Fruit fly (Drosophila melanogaster) whole organism, embryonic: Measurements from ENCODE around the gene SPARC.

ENCODE experiments used
- CG10366 ChIP-seq: fragments of 200-800 bp; sonication (Bioruptor generic); IDR thresholded peaks from 2 replicates; pipeline ENCODE4 v1.3.6; 2022; ENCODE audit warnings: missing biosample characterization, missing genetic modification characterization
- CG10462 ChIP-seq: fragments of 200-800 bp; sonication (Bioruptor generic); optimal IDR thresholded peaks from 2 replicates; lab custom pipeline; 2016; ENCODE audit warnings: missing biosample characterization, missing genetic modification characterization
- CG11247 ChIP-seq: fragments of 200-800 bp; sonication (Bioruptor generic); IDR thresholded peaks from 2 replicates; pipeline ENCODE4 v1.3.6; 2022; ENCODE audit warnings: missing biosample characterization, missing genetic modification characterization
- CG11504 ChIP-seq: fragments of 200-800 bp; sonication (Bioruptor generic); optimal IDR thresholded peaks from 3 replicates; lab custom pipeline; 2019; ENCODE audit warnings: missing biosample characterization, mild to moderate bottlenecking, missing genetic modification characterization, moderate library complexity
- CG12391 ChIP-seq: fragments of 200-800 bp; sonication (Bioruptor generic); optimal IDR thresholded peaks from 3 replicates; lab custom pipeline; 2018; ENCODE audit warnings: missing biosample characterization, mild to moderate bottlenecking, missing genetic modification characterization, moderate library complexity
- CG14014 ChIP-seq: fragments of 200-800 bp; sonication (Bioruptor generic); IDR thresholded peaks from 2 replicates; pipeline ENCODE4 v1.3.6; 2022; ENCODE audit warnings: missing biosample characterization, missing genetic modification characterization
- CG14441 ChIP-seq: fragments of 200-800 bp; sonication (Bioruptor generic); IDR thresholded peaks from 2 replicates; pipeline ENCODE4 v1.3.6; 2022; ENCODE audit warnings: missing biosample characterization, missing genetic modification characterization
- CG17328 ChIP-seq: fragments of 200-800 bp; sonication (Bioruptor generic); IDR thresholded peaks from 2 replicates; pipeline ENCODE4 v1.3.6; 2022; ENCODE audit warnings: missing biosample characterization, missing genetic modification characterization
- CG18262 ChIP-seq: fragments of 200-800 bp; optimal IDR thresholded peaks from 3 replicates; lab custom pipeline; 2019; ENCODE audit warnings: missing biosample characterization, mild to moderate bottlenecking, missing genetic modification characterization, moderate library complexity
- CG32767 ChIP-seq: fragments of 200-800 bp; sonication (Bioruptor generic); IDR thresholded peaks from 2 replicates; pipeline ENCODE4 v1.3.6; 2022; ENCODE audit warnings: missing biosample characterization, missing genetic modification characterization
- CG4617 ChIP-seq: fragments of 200-800 bp; sonication (Bioruptor generic); optimal IDR thresholded peaks from 3 replicates; lab custom pipeline; 2016; ENCODE audit warnings: missing biosample characterization, missing genetic modification characterization, borderline replicate concordance
- CG6254 ChIP-seq: fragments of 200-800 bp; sonication (Bioruptor generic); optimal IDR thresholded peaks from 3 replicates; lab custom pipeline; 2017; ENCODE audit warnings: mild to moderate bottlenecking, missing biosample characterization, missing genetic modification reagents, missing genetic modification characterization
- CG6813 ChIP-seq: fragments of 200-800 bp; sonication (Bioruptor generic); optimal IDR thresholded peaks from 2 replicates; lab custom pipeline; 2017; ENCODE audit warnings: missing biosample characterization, missing genetic modification characterization, mild to moderate bottlenecking, moderate library complexity, missing genetic modification reagents
- CG7786 ChIP-seq: fragments of 200-800 bp; sonication (Bioruptor generic); optimal IDR thresholded peaks from 2 replicates; lab custom pipeline; 2016; ENCODE audit warnings: missing biosample characterization, missing genetic modification characterization
- CG8281 ChIP-seq: fragments of 200-800 bp; sonication (Bioruptor generic); optimal IDR thresholded peaks from 2 replicates; lab custom pipeline; 2018; ENCODE audit warnings: missing biosample characterization, mild to moderate bottlenecking, missing genetic modification characterization, moderate library complexity
- CG8944 ChIP-seq: fragments of 200-800 bp; sonication (Bioruptor generic); optimal IDR thresholded peaks from 3 replicates; lab custom pipeline; 2016; ENCODE audit warnings: missing biosample characterization, missing genetic modification characterization
- CG9437 ChIP-seq: fragments of 200-800 bp; sonication (Bioruptor generic); optimal IDR thresholded peaks from 2 replicates; lab custom pipeline; 2018; ENCODE audit warnings: missing biosample characterization, mild to moderate bottlenecking, missing genetic modification characterization
- CoRest ChIP-seq: fragments of 200-800 bp; sonication (Bioruptor generic); optimal IDR thresholded peaks from 3 replicates; lab custom pipeline; 2018; ENCODE audit warnings: missing biosample characterization, mild to moderate bottlenecking, missing genetic modification characterization, moderate library complexity
- D19A ChIP-seq: fragments of 200-800 bp; optimal IDR thresholded peaks from 3 replicates; lab custom pipeline; 2019; ENCODE audit warnings: missing biosample characterization, mild to moderate bottlenecking, missing genetic modification characterization, moderate library complexity
- Eip74EF ChIP-seq, 2 experiments: fragments of 200-800 bp in 1 of 2; fragments of >200 bp in 1 of 2; sonication (Bioruptor generic) in 1 of 2; optimal IDR thresholded peaks; 2 replicates each; lab custom pipeline; 2017 to 2019; ENCODE audit warnings: missing biosample characterization in 2 of 2, missing genetic modification characterization in 2 of 2, mild to moderate bottlenecking in 1 of 2, moderate library complexity in 1 of 2
- Ets65A ChIP-seq: fragments of 200-800 bp; sonication (Bioruptor generic); peaks from one replicate; lab custom pipeline; 2016; ENCODE audit warnings: missing biosample characterization, missing genetic modification characterization
- Hmx ChIP-seq: fragments of 200-800 bp; sonication (Bioruptor generic); optimal IDR thresholded peaks from 2 replicates; lab custom pipeline; 2016; ENCODE audit warnings: missing biosample characterization, missing genetic modification characterization
- Hr78 ChIP-seq, 2 experiments: fragments of 200-800 bp in 1 of 2; fragments of >200 bp in 1 of 2; sonication (Bioruptor generic) in 1 of 2; optimal IDR thresholded peaks; 2 replicates each; lab custom pipeline; 2017 to 2019; ENCODE audit warnings: missing biosample characterization in 2 of 2, missing genetic modification characterization in 2 of 2, mild to moderate bottlenecking in 1 of 2, moderate library complexity in 1 of 2
- MTF-1 ChIP-seq: fragments of 200-800 bp; sonication (Bioruptor generic); optimal IDR thresholded peaks from 2 replicates; lab custom pipeline; 2018; ENCODE audit warnings: missing biosample characterization, mild to moderate bottlenecking, missing genetic modification characterization, borderline replicate concordance
- NK7.1 ChIP-seq: fragments of 200-800 bp; sonication (Bioruptor generic); optimal IDR thresholded peaks from 3 replicates; lab custom pipeline; 2016; ENCODE audit warnings: missing biosample characterization, missing genetic modification characterization
- PHDP ChIP-seq: fragments of 200-800 bp; sonication (Bioruptor generic); optimal IDR thresholded peaks from 3 replicates; lab custom pipeline; 2018; ENCODE audit warnings: missing biosample characterization, mild to moderate bottlenecking, missing genetic modification characterization, moderate library complexity
- Pdp1 ChIP-seq, 2 experiments: fragments of 200-800 bp; sonication (Bioruptor generic); optimal IDR thresholded peaks; 3 replicates each; lab custom pipeline; 2016; ENCODE audit warnings: missing biosample characterization in 2 of 2, missing genetic modification characterization in 2 of 2, mild to moderate bottlenecking in 1 of 2, moderate library complexity in 1 of 2
- Poxn ChIP-seq: fragments of 200-800 bp; sonication (Bioruptor generic); IDR thresholded peaks from 2 replicates; pipeline ENCODE4 v1.3.6; 2022; ENCODE audit warnings: missing biosample characterization, missing genetic modification characterization
- Vsx1 ChIP-seq: fragments of 200-800 bp; sonication (Bioruptor generic); optimal IDR thresholded peaks from 2 replicates; lab custom pipeline; 2017; ENCODE audit warnings: missing biosample characterization, mild to moderate bottlenecking, missing genetic modification characterization, missing genetic modification reagents
- Xbp1 ChIP-seq: fragments of 200-800 bp; sonication (Bioruptor generic); optimal IDR thresholded peaks from 3 replicates; lab custom pipeline; 2016; ENCODE audit warnings: missing biosample characterization, mild to moderate bottlenecking, missing genetic modification characterization
- Xrp1 ChIP-seq: fragments of 200-800 bp; sonication (Bioruptor generic); IDR thresholded peaks from 2 replicates; pipeline ENCODE4 v1.3.6; 2022; ENCODE audit warnings: missing biosample characterization, missing genetic modification characterization
- cad ChIP-seq: fragments of >200 bp; optimal IDR thresholded peaks from 2 replicates; lab custom pipeline; 2017; ENCODE audit warnings: missing biosample characterization, missing genetic modification characterization
- cg ChIP-seq: fragments of 200-800 bp; sonication (Bioruptor generic); optimal IDR thresholded peaks from 3 replicates; lab custom pipeline; 2019; ENCODE audit warnings: missing biosample characterization, mild to moderate bottlenecking, missing genetic modification characterization, moderate library complexity
- croc ChIP-seq: fragments of 200-800 bp; sonication (Bioruptor generic); conservative IDR thresholded peaks from 3 replicates; pipeline ENCODE4 v1.3.6; 2022; ENCODE audit warnings: missing biosample characterization, missing genetic modification characterization
- dan ChIP-seq: fragments of 200-800 bp; sonication (Bioruptor generic); IDR thresholded peaks from 2 replicates; pipeline ENCODE4 v1.3.6; 2022; ENCODE audit warnings: missing biosample characterization, missing genetic modification characterization
- dm ChIP-seq: fragments of 200-800 bp; sonication (Bioruptor generic); optimal IDR thresholded peaks from 3 replicates; lab custom pipeline; 2016; ENCODE audit warnings: missing biosample characterization, missing genetic modification characterization
- dpn ChIP-seq, 2 experiments: fragments of 200-800 bp; sonication (Bioruptor generic); optimal IDR thresholded peaks; 3 replicates each; lab custom pipeline; 2016; ENCODE audit warnings: missing biosample characterization in 2 of 2, missing genetic modification characterization in 2 of 2
- en ChIP-seq: fragments of 200-800 bp; sonication (Bioruptor generic); optimal IDR thresholded peaks from 2 replicates; lab custom pipeline; 2016; ENCODE audit warnings: missing biosample characterization, missing genetic modification characterization
- eve ChIP-seq, 2 experiments: fragments of >200 bp; optimal IDR thresholded peaks; 2 replicates each; lab custom pipeline; 2017; ENCODE audit warnings: missing biosample characterization in 2 of 2, missing genetic modification characterization in 2 of 2
- grau ChIP-seq: fragments of 200-800 bp; optimal IDR thresholded peaks from 3 replicates; lab custom pipeline; 2019; ENCODE audit warnings: missing biosample characterization, mild to moderate bottlenecking, missing genetic modification characterization, moderate library complexity
- ken ChIP-seq: fragments of 200-800 bp; sonication (Bioruptor generic); IDR thresholded peaks from 3 replicates; pipeline ENCODE4 v1.3.6; 2022; ENCODE audit warnings: missing biosample characterization, missing genetic modification characterization
- nerfin-2 ChIP-seq: fragments of 200-800 bp; sonication (Bioruptor generic); IDR thresholded peaks from 2 replicates; pipeline ENCODE4 v1.3.6; 2022; ENCODE audit warnings: missing biosample characterization, missing genetic modification characterization; ENCODE audit not compliant: partially characterized antibody
- pan ChIP-seq, 4 experiments: fragments of >200 bp in 3 of 4; fragments of 200-800 bp in 1 of 4; sonication (Bioruptor generic) in 1 of 4; optimal IDR thresholded peaks in 3 of 4; IDR thresholded peaks in 1 of 4; 2 replicates each; pipeline versions ENCODE4 v1.3.6 to Lab custom; 2017 to 2022; ENCODE audit warnings: missing biosample characterization in 2 of 4, missing genetic modification characterization in 2 of 4, mixed read lengths in 1 of 4
- ranshi ChIP-seq: fragments of 200-800 bp; sonication (Bioruptor generic); IDR thresholded peaks from 2 replicates; pipeline ENCODE4 v1.3.6; 2022; ENCODE audit warnings: missing biosample characterization, missing genetic modification characterization
- repo ChIP-seq: fragments of 200-800 bp; sonication (Bioruptor generic); optimal IDR thresholded peaks from 2 replicates; lab custom pipeline; 2016; ENCODE audit warnings: missing biosample characterization, missing genetic modification characterization
- sr ChIP-seq: fragments of 200-800 bp; sonication (Bioruptor generic); IDR thresholded peaks from 3 replicates; pipeline ENCODE4 v1.3.6; 2022; ENCODE audit warnings: missing biosample characterization, missing genetic modification characterization
- tna ChIP-seq: fragments of 200-800 bp; sonication (Bioruptor generic); IDR thresholded peaks from 2 replicates; pipeline ENCODE4 v1.3.6; 2022; ENCODE audit warnings: missing biosample characterization, missing genetic modification characterization; ENCODE audit not compliant: partially characterized antibody
- unpg ChIP-seq: fragments of 200-800 bp; sonication (Bioruptor generic); optimal IDR thresholded peaks from 3 replicates; lab custom pipeline; 2018; ENCODE audit warnings: missing biosample characterization, mild to moderate bottlenecking, missing genetic modification characterization, moderate library complexity
- vvl ChIP-seq: fragments of 200-800 bp; sonication (Bioruptor generic); IDR thresholded peaks from 2 replicates; pipeline ENCODE4 v1.3.6; 2022; ENCODE audit warnings: missing biosample characterization, missing genetic modification characterization

SPARC gene

DNA sequence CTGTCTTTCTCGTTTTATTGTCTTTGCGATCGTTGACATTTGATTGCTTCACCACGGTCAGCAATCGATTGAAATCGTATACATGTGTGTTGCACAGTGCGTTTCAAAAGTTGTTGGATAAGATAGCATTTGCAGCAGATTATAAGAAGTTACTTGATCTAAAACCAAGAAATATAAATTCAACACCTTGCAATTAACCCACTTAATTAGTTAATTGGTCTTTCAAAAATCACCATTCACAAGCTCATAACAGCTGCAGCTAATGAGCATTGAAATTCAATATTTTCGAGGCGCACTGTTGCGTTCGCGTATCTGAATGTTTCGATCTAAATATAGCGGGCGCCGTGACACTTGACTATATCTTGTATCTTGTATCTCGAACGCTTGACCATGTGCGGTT, 21.0 kb upstream of the SPARC start (continued):
- TF ChIP-seq ken, result 0 out of 3 replicates have a peak, but pooled peaks have one; percentile 5
- TF ChIP-seq grau (tag; lab: Kevin White, UChicago), result peak; percentile 59
- no peak for TF ChIP-seq dan
- peak; percentile 62 for TF ChIP-seq CoRest
- peak; percentile 34 for TF ChIP-seq Xbp1
- peak in 1 of 2 experiments; percentile 51 for TF ChIP-seq dpn (GFP tag; optimal IDR thresholded peaks at IDR 0.05; lab: Kevin White, UChicago)
- TF ChIP-seq D19A (tag; lab: Kevin White, UChicago), result no peak
- no peak for TF ChIP-seq CG10462 (GFP tag; lab: Kevin White, UChicago)
- peak; percentile 42; the same call in 1 of the 2 replicates for TF ChIP-seq CG14441
- TF ChIP-seq Pdp1 (GFP tag; optimal IDR thresholded peaks at IDR 0.05; lab: Kevin White, UChicago), result peak in 1 of 2 experiments; percentile 29
- TF ChIP-seq NK7.1 (GFP tag; lab: Kevin White, UChicago), result no peak
- TF ChIP-seq CG8281 (tag; lab: Kevin White, UChicago), result no peak
- TF ChIP-seq CG17328 (GFP tag; lab: Robert Waterston, UW), result 0 out of 2 replicates have a peak, but pooled peaks have one; percentile 6
- TF ChIP-seq dm (GFP tag; lab: Kevin White, UChicago), result peak; percentile 25
- no peak for TF ChIP-seq Poxn (GFP tag; lab: Robert Waterston, UW)
- TF ChIP-seq Eip74EF (GFP tag; optimal IDR thresholded peaks at IDR 0.05; lab: Kevin White, UChicago), result peak in 1 of 2 experiments; percentile 2
- no peak for TF ChIP-seq CG6813 (GFP tag; lab: Kevin White, UChicago)
- TF ChIP-seq CG6254 (GFP tag; lab: Kevin White, UChicago), result no peak
- no peak for TF ChIP-seq nerfin-2 (GFP tag; lab: Robert Waterston, UW)
- TF ChIP-seq CG11247 (GFP tag; lab: Robert Waterston, UW), result no peak
- TF ChIP-seq CG8944 (GFP tag; lab: Kevin White, UChicago), result no peak
- peak in 1 of 2 experiments; percentile 84 for TF ChIP-seq eve (GFP tag; optimal IDR thresholded peaks at IDR 0.05; lab: Kevin White, UChicago)
- peak; percentile 49 for TF ChIP-seq Vsx1 (GFP tag; lab: Kevin White, UChicago)
- no peak for TF ChIP-seq sr (GFP tag; lab: Robert Waterston, UW)
- TF ChIP-seq repo (GFP tag; lab: Kevin White, UChicago), result no peak
- TF ChIP-seq unpg (GFP tag; lab: Kevin White, UChicago), result peak; percentile 50
- TF ChIP-seq CG18262, result peak; percentile 36
- peak in 1 of 2 experiments; percentile 40 for TF ChIP-seq Hr78 (GFP tag; optimal IDR thresholded peaks at IDR 0.05; lab: Kevin White, UChicago)
- TF ChIP-seq CG10366 (GFP tag; lab: Robert Waterston, UW), result peak; percentile 27; the same call in 1 of the 2 replicates
- TF ChIP-seq croc (GFP tag; lab: Robert Waterston, UW), result no peak
- TF ChIP-seq CG14014, result peak; percentile 33; the same call in 1 of the 2 replicates
- TF ChIP-seq CG12391 (tag; lab: Kevin White, UChicago), result peak; percentile 41
- TF ChIP-seq CG9437 (GFP tag; lab: Kevin White, UChicago), result peak; percentile 12
- peak; percentile 37 for TF ChIP-seq Ets65A
- peak; percentile 39 for TF ChIP-seq PHDP
- TF ChIP-seq vvl (GFP tag; lab: Robert Waterston, UW), result peak; percentile 18; the same call in 1 of the 2 replicates
- no peak for TF ChIP-seq CG4617 (GFP tag; lab: Kevin White, UChicago)
- TF ChIP-seq en (GFP tag; lab: Kevin White, UChicago), result peak; percentile 11
- TF ChIP-seq MTF-1 (GFP tag; lab: Kevin White, UChicago), result no peak
- peak; percentile 63 for TF ChIP-seq Xrp1 (GFP tag; lab: Robert Waterston, UW)
- no peak for TF ChIP-seq cad
- TF ChIP-seq Hmx (GFP tag; lab: Kevin White, UChicago), result no peak
- TF ChIP-seq ranshi, result peak; percentile 28; the same call in 1 of the 2 replicates
- TF ChIP-seq pan (optimal IDR thresholded peaks at IDR 0.05; lab: Kevin White, UChicago), result no peak
- no peak for TF ChIP-seq pan (GFP tag; optimal IDR thresholded peaks at IDR 0.05 in 1 of 2, IDR thresholded peaks at IDR 0.05 in 1 of 2)
- TF ChIP-seq CG7786 (GFP tag; lab: Kevin White, UChicago), result peak; percentile 37
- peak; percentile 41 for TF ChIP-seq CG11504
- peak; percentile 34; the same call in 1 of the 2 replicates for TF ChIP-seq CG32767 (GFP tag; lab: Robert Waterston, UW)
- no peak for TF ChIP-seq tna (GFP tag; lab: Robert Waterston, UW)
- TF ChIP-seq cg (GFP tag; lab: Kevin White, UChicago), result peak; percentile 9
